Fruit fly (Drosophila melanogaster): ENCODE measurements around the gene emb.

Gene emb

DNA sequence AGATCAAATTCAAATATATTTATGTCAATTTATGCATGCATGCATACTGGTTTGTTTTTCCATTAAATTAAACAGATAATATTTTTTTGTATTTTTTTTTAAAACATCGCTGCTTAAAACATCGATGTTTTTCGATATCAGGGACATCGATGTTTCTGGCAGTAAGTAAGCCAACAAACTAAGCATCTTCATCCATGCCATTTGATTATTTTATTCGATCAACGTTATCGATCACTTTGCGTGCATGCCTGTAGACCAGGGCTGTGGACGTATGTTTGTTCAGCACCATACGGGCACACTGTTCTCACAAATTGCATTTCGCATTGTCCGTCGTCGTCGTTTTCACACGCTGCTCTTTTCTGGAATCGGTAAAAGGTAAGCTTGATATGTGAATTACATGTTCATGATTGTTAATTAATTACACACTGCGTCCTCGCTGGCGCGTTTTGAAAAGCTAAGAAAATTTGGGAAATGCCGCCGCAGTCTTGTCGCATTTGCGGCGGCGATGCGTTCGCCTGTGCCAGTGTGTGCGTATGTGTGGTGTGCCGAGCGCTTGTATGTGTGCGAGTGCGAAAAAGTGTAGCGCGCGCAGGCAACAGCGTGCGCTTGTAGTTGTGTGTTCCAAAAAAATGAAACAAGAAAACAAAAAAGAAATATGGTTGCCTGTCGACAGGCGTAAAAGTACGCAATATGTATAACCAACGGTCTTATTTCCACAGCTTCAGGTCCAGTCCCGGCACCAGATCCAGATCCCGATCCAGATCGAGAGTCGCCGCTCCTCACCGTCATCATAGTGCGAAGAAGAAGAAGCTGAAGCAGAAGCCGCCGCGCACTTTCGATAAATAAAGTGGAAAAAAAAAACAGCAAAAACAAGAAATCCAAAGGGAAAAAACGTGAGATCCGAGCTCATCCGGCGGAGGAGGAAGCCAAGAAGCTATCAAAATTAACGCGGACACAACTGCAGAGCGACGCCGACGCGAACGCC lies at the start of gene emb (continued):
- TF ChIP-seq ewg (GFP tag; optimal IDR thresholded peaks at IDR 0.05) (peak; percentile 53), Ssrp (tag; optimal IDR thresholded peaks at IDR 0.05) (peak; percentile 33), fd64A (GFP tag; optimal IDR thresholded peaks at IDR 0.05) (peak; percentile 2), HmgD (GFP tag; optimal IDR thresholded peaks at IDR 0.05) (peak; percentile 90), tll (GFP tag; optimal IDR thresholded peaks at IDR 0.05) (peak in 1 of 2 experiments; percentile 1), rib (GFP tag; IDR thresholded peaks at IDR 0.05) (peak; percentile 75), eve (GFP tag; optimal IDR thresholded peaks at IDR 0.05) (no peak), lmd (GFP tag; IDR thresholded peaks at IDR 0.05) (peak; percentile 21; the same call in 1 of the 2 replicates), CG1792 (GFP tag; optimal IDR thresholded peaks at IDR 0.05) (peak; percentile 32), az2 (GFP tag; optimal IDR thresholded peaks at IDR 0.05) (peak; percentile 51), CG31365 (tag; optimal IDR thresholded peaks at IDR 0.05) (no peak), fd102C (GFP tag; optimal IDR thresholded peaks at IDR 0.05) (no peak), corto (GFP tag; optimal IDR thresholded peaks at IDR 0.05) (no peak), Mes4 (GFP tag; optimal IDR thresholded peaks at IDR 0.05) (peak; percentile 40), Deaf1 (tag; optimal IDR thresholded peaks at IDR 0.05) (no peak), B-H2 (GFP tag; optimal IDR thresholded peaks at IDR 0.05) (peak; percentile 64), CG13894 (tag; optimal IDR thresholded peaks at IDR 0.05) (no peak), otp (GFP tag; IDR thresholded peaks at IDR 0.05) (0 out of 3 replicates have a peak, but pooled peaks have one; percentile 9), Mrtf (GFP tag; IDR thresholded peaks at IDR 0.05) (no peak), CG14860 (GFP tag; IDR thresholded peaks at IDR 0.05; ENCODE audit: partially characterized antibody) (peak; percentile 99), CG18599 (GFP tag; optimal IDR thresholded peaks at IDR 0.05) (no peak), CG11247 (GFP tag; IDR thresholded peaks at IDR 0.05) (peak; percentile 37; the same call in 1 of the 2 replicates), cad (GFP tag; optimal IDR thresholded peaks at IDR 0.05) (no peak), br (optimal IDR thresholded peaks at IDR 0.05) (no peak), Neu2 (GFP tag; optimal IDR thresholded peaks at IDR 0.05; ENCODE audit: borderline replicate concordance) (no peak), tio (GFP tag; optimal IDR thresholded peaks at IDR 0.05) (no peak), CG16815 (GFP tag; optimal IDR thresholded peaks at IDR 0.05) (no peak), amos (GFP tag; IDR thresholded peaks at IDR 0.05; ENCODE audit: partially characterized antibody) (peak; percentile 94), CG7556 (GFP tag; optimal IDR thresholded peaks at IDR 0.05) (no peak), bbx (GFP tag; IDR thresholded peaks at IDR 0.05; ENCODE audit: partially characterized antibody) (peak; percentile 96), crc (GFP tag; optimal IDR thresholded peaks at IDR 0.05) (no peak), gro (GFP tag; optimal IDR thresholded peaks at IDR 0.05) (no peak), Atf3 (GFP tag; optimal IDR thresholded peaks at IDR 0.05) (no peak), HmgZ (tag; optimal IDR thresholded peaks at IDR 0.05) (peak; percentile 66), bsh (GFP tag; optimal IDR thresholded peaks at IDR 0.05) (peak; percentile 7 to 76), CG6813 (GFP tag; optimal IDR thresholded peaks at IDR 0.05) (no peak), CG4328 (GFP tag; optimal IDR thresholded peaks at IDR 0.05) (peak; percentile 40), HHEX (GFP tag; optimal IDR thresholded peaks at IDR 0.05) (no peak), unc-4 (GFP tag; IDR thresholded peaks at IDR 0.05; ENCODE audit: partially characterized antibody) (peak; percentile 87), CG43689 (GFP tag; IDR thresholded peaks at IDR 0.05) (no peak), CG3065 (GFP tag; optimal IDR thresholded peaks at IDR 0.05) (no peak), Opbp (GFP tag; IDR thresholded peaks at IDR 0.05; ENCODE audit: partially characterized antibody) (peak; percentile 96), Stat92E (GFP tag; optimal IDR thresholded peaks at IDR 0.05) (no peak), hbn (GFP tag; IDR thresholded peaks at IDR 0.05; ENCODE audit: partially characterized antibody) (peak; percentile 80), CG4617 (GFP tag; optimal IDR thresholded peaks at IDR 0.05; ENCODE audit: borderline replicate concordance) (peak; percentile 61), CG10431 (GFP tag; optimal IDR thresholded peaks at IDR 0.05) (no peak), CG9215 (GFP tag; IDR thresholded peaks at IDR 0.05) (peak; percentile 17; the same call in 1 of the 2 replicates)
